Fruit fly (Drosophila melanogaster) whole organism, embryonic: ENCODE measurements around the gene CG14715.

Source experiments
- Awh ChIP-seq: fragments of 200-800 bp; sonication (Bioruptor generic); IDR thresholded peaks from 2 replicates; pipeline ENCODE4, ENCODE4 v1.3.6; 2022; ENCODE audit warnings: missing biosample characterization, missing genetic modification characterization
- B-H1 ChIP-seq: fragments of 200-800 bp; sonication (Bioruptor generic); IDR thresholded peaks from 3 replicates; pipeline ENCODE4 v1.3.6; 2022; ENCODE audit warnings: missing biosample characterization, missing genetic modification characterization
- BtbVII ChIP-seq: fragments of 200-800 bp; sonication (Bioruptor generic); optimal IDR thresholded peaks from 3 replicates; lab custom pipeline; 2017; ENCODE audit warnings: missing biosample characterization, mild to moderate bottlenecking, missing genetic modification characterization
- CG10431 ChIP-seq: fragments of 200-800 bp; sonication (Bioruptor generic); optimal IDR thresholded peaks from 3 replicates; lab custom pipeline; 2018; ENCODE audit warnings: missing biosample characterization, mild to moderate bottlenecking, missing genetic modification characterization
- CG10979 ChIP-seq: fragments of 200-800 bp; sonication (Bioruptor generic); optimal IDR thresholded peaks from 2 replicates; lab custom pipeline; 2018; ENCODE audit warnings: missing biosample characterization, mild to moderate bottlenecking, missing genetic modification characterization, moderate library complexity
- CG11247 ChIP-seq: fragments of 200-800 bp; sonication (Bioruptor generic); IDR thresholded peaks from 2 replicates; pipeline ENCODE4 v1.3.6; 2022; ENCODE audit warnings: missing biosample characterization, missing genetic modification characterization
- CG12155 ChIP-seq: fragments of 200-800 bp; sonication (Bioruptor generic); optimal IDR thresholded peaks from 3 replicates; lab custom pipeline; 2016; ENCODE audit warnings: missing biosample characterization, missing genetic modification characterization
- CG12744 ChIP-seq: fragments of 200-800 bp; sonication (Bioruptor generic); optimal IDR thresholded peaks from 2 replicates; lab custom pipeline; 2016; ENCODE audit warnings: missing biosample characterization, missing genetic modification characterization
- CG14667 ChIP-seq: fragments of 200-800 bp; sonication (Bioruptor generic); IDR thresholded peaks from 2 replicates; pipeline ENCODE4 v1.3.6; 2022; ENCODE audit warnings: missing biosample characterization, missing genetic modification characterization
- CG15601 ChIP-seq: fragments of 200-800 bp; sonication (Bioruptor generic); optimal IDR thresholded peaks from 3 replicates; lab custom pipeline; 2019; ENCODE audit warnings: missing biosample characterization, mild to moderate bottlenecking, missing genetic modification characterization, moderate library complexity
- CG18011 ChIP-seq: fragments of 200-800 bp; sonication (Bioruptor generic); optimal IDR thresholded peaks from 2 replicates; lab custom pipeline; 2017; ENCODE audit warnings: missing biosample characterization, missing genetic modification characterization, mild to moderate bottlenecking, moderate library complexity, missing genotype
- CG6254 ChIP-seq: fragments of 200-800 bp; sonication (Bioruptor generic); optimal IDR thresholded peaks from 3 replicates; lab custom pipeline; 2017; ENCODE audit warnings: mild to moderate bottlenecking, missing biosample characterization, missing genetic modification reagents, missing genetic modification characterization
- CG7963 ChIP-seq: fragments of 200-800 bp; sonication (Bioruptor generic); IDR thresholded peaks from 3 replicates; pipeline ENCODE4 v1.3.6; 2022; ENCODE audit warnings: missing biosample characterization, missing genetic modification characterization; ENCODE audit not compliant: partially characterized antibody
- CG8089 ChIP-seq: fragments of 200-800 bp; sonication (Bioruptor generic); optimal IDR thresholded peaks from 3 replicates; lab custom pipeline; 2016; ENCODE audit warnings: missing biosample characterization, missing genetic modification characterization
- CG8281 ChIP-seq: fragments of 200-800 bp; sonication (Bioruptor generic); optimal IDR thresholded peaks from 2 replicates; lab custom pipeline; 2018; ENCODE audit warnings: missing biosample characterization, mild to moderate bottlenecking, missing genetic modification characterization, moderate library complexity
- CG8924 ChIP-seq: fragments of 200-800 bp; optimal IDR thresholded peaks from 3 replicates; lab custom pipeline; 2019; ENCODE audit warnings: missing biosample characterization, mild to moderate bottlenecking, missing genetic modification characterization, moderate library complexity
- Dref ChIP-seq: fragments of 200-800 bp; sonication (Bioruptor generic); IDR thresholded peaks from 2 replicates; pipeline ENCODE4 v1.3.6; 2022; ENCODE audit warnings: missing biosample characterization, missing genetic modification characterization
- Gug ChIP-seq: fragments of 200-800 bp; sonication (Bioruptor generic); IDR thresholded peaks from 4 replicates; pipeline ENCODE4 v1.3.6; 2022; ENCODE audit warnings: missing biosample characterization, missing genetic modification characterization
- H15 ChIP-seq: fragments of 200-800 bp; sonication (Bioruptor generic); IDR thresholded peaks from 3 replicates; pipeline ENCODE4 v1.3.6; 2022; ENCODE audit warnings: missing biosample characterization, missing genetic modification characterization
- Jarid2 ChIP-seq: fragments of 200-800 bp; sonication (Bioruptor generic); optimal IDR thresholded peaks from 3 replicates; lab custom pipeline; 2017; ENCODE audit warnings: mild to moderate bottlenecking, missing biosample characterization, missing genetic modification reagents, missing genetic modification characterization
- Lim3 ChIP-seq: fragments of 200-800 bp; sonication (Bioruptor generic); IDR thresholded peaks from 2 replicates; pipeline ENCODE4 v1.3.6; 2022; ENCODE audit warnings: missing biosample characterization, missing genetic modification characterization
- Meics ChIP-seq: fragments of 200-800 bp; sonication (Bioruptor generic); optimal IDR thresholded peaks from 2 replicates; lab custom pipeline; 2017; ENCODE audit warnings: missing biosample characterization, mild to moderate bottlenecking, missing genetic modification characterization
- Mrtf ChIP-seq: fragments of 200-800 bp; sonication (Bioruptor generic); IDR thresholded peaks from 3 replicates; pipeline ENCODE4 v1.3.6; 2022; ENCODE audit warnings: missing biosample characterization, missing genetic modification characterization
- NC2β ChIP-seq: fragments of 200-800 bp; sonication (Bioruptor generic); optimal IDR thresholded peaks from 2 replicates; lab custom pipeline; 2016; ENCODE audit warnings: missing biosample characterization, missing genetic modification characterization
- Nf-YB ChIP-seq: fragments of 200-800 bp; sonication (Bioruptor generic); optimal IDR thresholded peaks from 3 replicates; lab custom pipeline; 2019; ENCODE audit warnings: missing biosample characterization, mild to moderate bottlenecking, missing genetic modification characterization, moderate library complexity
- PHDP ChIP-seq: fragments of 200-800 bp; sonication (Bioruptor generic); optimal IDR thresholded peaks from 3 replicates; lab custom pipeline; 2018; ENCODE audit warnings: missing biosample characterization, mild to moderate bottlenecking, missing genetic modification characterization, moderate library complexity
- Six4 ChIP-seq: fragments of 200-800 bp; sonication (Bioruptor generic); optimal IDR thresholded peaks from 2 replicates; lab custom pipeline; 2016; ENCODE audit warnings: missing biosample characterization, missing genetic modification characterization
- Sox102F ChIP-seq: fragments of 200-800 bp; sonication (Bioruptor generic); optimal IDR thresholded peaks from 2 replicates; lab custom pipeline; 2018; ENCODE audit warnings: missing biosample characterization, mild to moderate bottlenecking, missing genetic modification characterization, moderate library complexity
- Trl ChIP-seq, 3 experiments: fragments of >200 bp in 2 of 3; fragments of 200-800 bp in 1 of 3; sonication (Bioruptor generic) in 1 of 3; optimal IDR thresholded peaks; 2 replicates in 1 of 3; 3 replicates in 2 of 3; lab custom pipeline; 2016 to 2017; ENCODE audit warnings: missing biosample characterization in 1 of 3, missing genetic modification characterization in 1 of 3
- Xrp1 ChIP-seq: fragments of 200-800 bp; sonication (Bioruptor generic); IDR thresholded peaks from 2 replicates; pipeline ENCODE4 v1.3.6; 2022; ENCODE audit warnings: missing biosample characterization, missing genetic modification characterization
- az2 ChIP-seq: fragments of 200-800 bp; sonication (Bioruptor generic); optimal IDR thresholded peaks from 3 replicates; lab custom pipeline; 2016; ENCODE audit warnings: missing biosample characterization, missing genetic modification characterization
- bab2 ChIP-seq: fragments of 200-800 bp; sonication (Bioruptor generic); optimal IDR thresholded peaks from 2 replicates; lab custom pipeline; 2016; ENCODE audit warnings: missing biosample characterization, missing genetic modification characterization
- cg ChIP-seq: fragments of 200-800 bp; sonication (Bioruptor generic); optimal IDR thresholded peaks from 3 replicates; lab custom pipeline; 2019; ENCODE audit warnings: missing biosample characterization, mild to moderate bottlenecking, missing genetic modification characterization, moderate library complexity
- ci ChIP-seq: fragments of 200-800 bp; sonication (Bioruptor generic); IDR thresholded peaks from 3 replicates; pipeline ENCODE4 v1.3.6; 2022; ENCODE audit warnings: missing biosample characterization, missing genetic modification characterization
- dmrt99B ChIP-seq: fragments of 200-800 bp; sonication (Bioruptor generic); optimal IDR thresholded peaks from 2 replicates; lab custom pipeline; 2018; ENCODE audit warnings: missing biosample characterization, mild to moderate bottlenecking, missing genetic modification characterization, moderate library complexity
- fru ChIP-seq: fragments of >200 bp; optimal IDR thresholded peaks from 2 replicates; lab custom pipeline; 2017
- gcm ChIP-seq: fragments of 200-800 bp; sonication (Bioruptor generic); optimal IDR thresholded peaks from 2 replicates; lab custom pipeline; 2019; ENCODE audit warnings: missing biosample characterization, mild to moderate bottlenecking, missing genetic modification characterization, moderate library complexity
- gsb-n ChIP-seq: fragments of 200-800 bp; sonication (Bioruptor generic); optimal IDR thresholded peaks from 3 replicates; lab custom pipeline; 2018; ENCODE audit warnings: missing biosample characterization, mild to moderate bottlenecking, missing genetic modification characterization
- ham ChIP-seq: fragments of 200-800 bp; sonication (Bioruptor generic); IDR thresholded peaks from 2 replicates; pipeline ENCODE4 v1.3.6; 2022; ENCODE audit warnings: missing biosample characterization, missing genetic modification characterization
- insv ChIP-seq, 2 experiments: fragments of 200-800 bp; sonication (Bioruptor generic); optimal IDR thresholded peaks; 3 replicates each; lab custom pipeline; 2016 to 2018; ENCODE audit warnings: missing biosample characterization in 2 of 2, missing genetic modification characterization in 2 of 2
- knrl ChIP-seq: fragments of 200-800 bp; sonication (Bioruptor generic); IDR thresholded peaks from 3 replicates; pipeline ENCODE4 v1.3.6; 2022; ENCODE audit warnings: missing biosample characterization, missing genetic modification characterization; ENCODE audit not compliant: partially characterized antibody
- lilli ChIP-seq: fragments of 200-800 bp; sonication (Bioruptor generic); optimal IDR thresholded peaks from 3 replicates; lab custom pipeline; 2016; ENCODE audit warnings: missing biosample characterization, missing genetic modification characterization
- luna ChIP-seq: fragments of 200-800 bp; sonication (Bioruptor generic); optimal IDR thresholded peaks from 2 replicates; lab custom pipeline; 2016; ENCODE audit warnings: missing biosample characterization, missing genetic modification characterization
- nau ChIP-seq: fragments of 200-800 bp; sonication (Bioruptor generic); optimal IDR thresholded peaks from 3 replicates; lab custom pipeline; 2017; ENCODE audit warnings: missing biosample characterization, mild to moderate bottlenecking, missing genetic modification characterization, missing genetic modification reagents
- oc ChIP-seq: fragments of 200-800 bp; sonication (Bioruptor generic); optimal IDR thresholded peaks from 2 replicates; lab custom pipeline; 2018; ENCODE audit warnings: missing biosample characterization, mild to moderate bottlenecking, missing genetic modification characterization, moderate library complexity
- psq ChIP-seq: fragments of 200-800 bp; sonication (Bioruptor generic); optimal IDR thresholded peaks from 2 replicates; lab custom pipeline; 2017; ENCODE audit warnings: missing biosample characterization, missing genetic modification characterization
- salm ChIP-seq: fragments of 200-800 bp; sonication (Bioruptor generic); optimal IDR thresholded peaks from 2 replicates; lab custom pipeline; 2018; ENCODE audit warnings: missing biosample characterization, mild to moderate bottlenecking, missing genetic modification characterization
- scrt ChIP-seq: fragments of 200-800 bp; sonication (Bioruptor generic); optimal IDR thresholded peaks from 2 replicates; lab custom pipeline; 2018; ENCODE audit warnings: missing biosample characterization, mild to moderate bottlenecking, missing genetic modification characterization, moderate library complexity
- tgo ChIP-seq: fragments of 200-800 bp; sonication (Bioruptor generic); IDR thresholded peaks from 3 replicates; pipeline ENCODE4 v1.3.6; 2022; ENCODE audit warnings: missing biosample characterization, missing genetic modification characterization
- tin ChIP-seq: fragments of 200-800 bp; sonication (Bioruptor generic); optimal IDR thresholded peaks from 3 replicates; lab custom pipeline; 2016; ENCODE audit warnings: missing biosample characterization, missing genetic modification characterization
- wor ChIP-seq: fragments of 200-800 bp; sonication (Bioruptor generic); IDR thresholded peaks from 2 replicates; pipeline ENCODE4 v1.3.6; 2022; ENCODE audit warnings: missing biosample characterization, missing genetic modification characterization

Gene CG14715

DNA sequence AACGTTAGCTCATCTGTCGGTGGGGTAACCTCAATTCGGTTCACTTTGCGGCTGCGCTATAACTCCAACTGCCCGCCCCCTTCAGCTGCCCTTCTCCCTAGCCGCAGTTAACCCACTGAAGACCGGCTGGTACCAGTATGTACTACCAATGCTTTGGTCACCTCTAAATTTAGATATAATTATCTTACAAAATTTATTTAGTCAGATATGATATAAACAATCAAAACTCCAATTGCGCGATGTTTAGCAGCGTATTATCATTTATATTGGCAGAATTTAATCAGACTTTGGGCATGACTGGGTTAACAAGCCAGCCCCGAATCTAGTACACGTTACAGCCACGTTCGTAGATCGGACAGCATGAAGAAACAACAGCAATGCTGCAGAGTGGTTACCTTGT, 12.3 kb upstream of the CG14715 start (continued):
- TF ChIP-seq Awh (GFP tag; lab: Robert Waterston, UW) (peak; percentile 60; the same call in 1 of the 2 replicates), psq (no peak), ci (GFP tag; lab: Robert Waterston, UW) (peak; percentile 36; the same call in 1 of the 3 replicates), CG12155 (GFP tag; lab: Kevin White, UChicago) (no peak), insv (GFP tag; optimal IDR thresholded peaks at IDR 0.05; lab: Kevin White, UChicago) (no peak), Sox102F (GFP tag; lab: Kevin White, UChicago) (peak; percentile 66), NC2β (no peak), az2 (GFP tag; lab: Kevin White, UChicago) (peak; percentile 27), CG7963 (GFP tag; lab: Robert Waterston, UW) (no peak), Gug (GFP tag; lab: Robert Waterston, UW) (no peak), CG15601 (tag; lab: Kevin White, UChicago) (peak; percentile 22), tgo (GFP tag; lab: Robert Waterston, UW) (peak; percentile 44; the same call in 1 of the 3 replicates), tin (GFP tag; lab: Kevin White, UChicago) (peak; percentile 2), CG8281 (tag; lab: Kevin White, UChicago) (no peak), CG10431 (GFP tag; lab: Kevin White, UChicago) (no peak), scrt (peak; percentile 53), Nf-YB (GFP tag; lab: Kevin White, UChicago) (peak; percentile 14), Meics (GFP tag; lab: Kevin White, UChicago) (peak; percentile 25), CG11247 (no peak), Mrtf (no peak), fru (no peak), CG18011 (GFP tag; lab: Kevin White, UChicago) (no peak), bab2 (GFP tag; lab: Kevin White, UChicago) (no peak), BtbVII (peak; percentile 57), CG10979 (tag; lab: Kevin White, UChicago) (peak; percentile 36), Xrp1 (GFP tag; lab: Robert Waterston, UW) (peak; percentile 32; the same call in 1 of the 2 replicates), CG14667 (GFP tag; lab: Robert Waterston, UW) (no peak), gcm (GFP tag; lab: Kevin White, UChicago) (peak; percentile 29), luna (GFP tag; lab: Kevin White, UChicago) (no peak), ham (GFP tag; lab: Robert Waterston, UW) (no peak), salm (tag; lab: Kevin White, UChicago) (peak; percentile 38), CG8924 (tag; lab: Kevin White, UChicago) (peak; percentile 64), CG8089 (GFP tag; lab: Kevin White, UChicago) (no peak), knrl (GFP tag; lab: Robert Waterston, UW) (no peak), lilli (GFP tag; lab: Kevin White, UChicago) (no peak), Lim3 (GFP tag; lab: Robert Waterston, UW) (0 out of 2 replicates have a peak, but pooled peaks have one; percentile 13), B-H1 (GFP tag; lab: Robert Waterston, UW) (no peak; the same call in 2 of the 3 replicates), CG6254 (GFP tag; lab: Kevin White, UChicago) (peak; percentile 8), Six4 (GFP tag; lab: Kevin White, UChicago) (no peak), Jarid2 (GFP tag; lab: Kevin White, UChicago) (peak; percentile 11), oc (tag; lab: Kevin White, UChicago) (peak; percentile 8), cg (no peak), Dref (GFP tag; lab: Robert Waterston, UW) (no peak), Trl (optimal IDR thresholded peaks at IDR 0.05; lab: Kevin White, UChicago) (no peak), Trl (GFP tag; optimal IDR thresholded peaks at IDR 0.05; lab: Kevin White, UChicago) (no peak), CG12744 (GFP tag; lab: Kevin White, UChicago) (no peak), wor (GFP tag; lab: Robert Waterston, UW) (no peak), nau (peak; percentile 27), H15 (GFP tag; lab: Robert Waterston, UW) (no peak), PHDP (tag; lab: Kevin White, UChicago) (peak; percentile 60), gsb-n (tag; lab: Kevin White, UChicago) (peak; percentile 17), dmrt99B (tag; lab: Kevin White, UChicago) (peak; percentile 80)
